Fruit fly (Drosophila melanogaster): ENCODE results near the gene stumps.

- TF ChIP-seq bab1 (GFP tag; optimal IDR thresholded peaks at IDR 0.05) (no peak), tj (GFP tag; optimal IDR thresholded peaks at IDR 0.05) (no peak), ovo (GFP tag; optimal IDR thresholded peaks at IDR 0.05) (no peak), cnc (optimal IDR thresholded peaks at IDR 0.05) (no peak), Clk (GFP tag; optimal IDR thresholded peaks at IDR 0.05) (no peak), CG7101 (tag; optimal IDR thresholded peaks at IDR 0.05) (no peak), CG12768 (GFP tag; optimal IDR thresholded peaks at IDR 0.05) (no peak), Hr96 (GFP tag; optimal IDR thresholded peaks at IDR 0.05) (no peak), kay (GFP tag; ENCODE audit: borderline replicate concordance) (no peak), Crg-1 (GFP tag; optimal IDR thresholded peaks at IDR 0.05) (no peak), pad (GFP tag; optimal IDR thresholded peaks at IDR 0.05) (no peak), Mnt (GFP tag; optimal IDR thresholded peaks at IDR 0.05) (no peak), toe (GFP tag; optimal IDR thresholded peaks at IDR 0.05) (no peak), CG7045 (GFP tag; optimal IDR thresholded peaks at IDR 0.05) (no peak)
These were observed 12.3 kb upstream of the stumps start, which contains the start of gene CG8087 for dm6 chr3R:14564705-14565064.
